Worm (Caenorhabditis elegans): ENCODE data around the gene E01G4.6.

ce11 chrII:13481781-13482455, at the start of gene E01G4.6:
- TF ChIP-seq B0310.2 (tag; optimal IDR thresholded peaks at IDR 0.05) (no peak), ceh-13 (GFP tag; optimal IDR thresholded peaks at IDR 0.05) (no peak), ets-7 (tag; optimal IDR thresholded peaks at IDR 0.05) (no peak)

All from whole organism, early embryonic.